Worm (Caenorhabditis elegans) whole organism, L4/young adult: ENCODE data around the gene tre-2.

Source experiments
- W03F9.2 ChIP-seq: fragments of 150-350 bp; optimal IDR thresholded peaks from 2 replicates; lab custom pipeline; 2014; ENCODE audit warnings: missing biosample characterization, missing genetic modification characterization
- dao-5 ChIP-seq: sonication (generic microtip); optimal IDR thresholded peaks from 2 replicates; lab custom pipeline; 2016; ENCODE audit warnings: missing genotype, missing genetic modification characterization, moderate library complexity, missing compliant biosample characterization
- him-1 ChIP-seq: sonication (generic microtip); optimal IDR thresholded peaks from 2 replicates; lab custom pipeline; 2016; ENCODE audit warnings: missing genotype, missing genetic modification reagents, missing genetic modification characterization, missing compliant biosample characterization

DNA sequence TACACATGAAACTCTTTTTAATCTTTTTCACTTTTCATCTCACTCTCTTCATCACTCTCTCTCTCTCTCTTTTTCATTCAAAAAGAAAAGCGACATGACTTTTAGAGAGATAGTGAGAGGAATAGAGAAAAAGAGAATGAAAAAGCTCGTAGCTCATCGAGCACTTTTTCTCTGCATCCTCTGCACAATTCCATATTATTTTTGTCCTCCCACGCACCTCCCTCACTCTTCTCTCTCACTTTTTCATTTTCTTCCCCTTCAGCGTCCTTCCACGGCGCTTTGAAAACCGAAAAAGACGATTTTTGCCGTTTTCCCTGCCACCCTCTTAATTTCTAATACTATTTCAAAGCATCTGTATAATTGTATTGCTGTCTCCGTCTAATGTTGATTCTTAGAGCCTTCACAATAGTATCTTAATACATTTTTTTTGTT, 44.1 kb downstream of the tre-2 start:
- TF ChIP-seq him-1 (tag; lab: Kevin White, UChicago) (peak; percentile 63), W03F9.2 (tag; lab: Kevin White, UChicago) (peak; percentile 66), dao-5 (tag; lab: Kevin White, UChicago) (no peak)
